Fruit fly (Drosophila melanogaster) whole organism, embryonic: ENCODE results near the gene Kdm2.

Experiments used
- Ada2b ChIP-seq: fragments of 200-800 bp; sonication (Bioruptor generic); IDR thresholded peaks from 2 replicates; pipeline ENCODE4 v1.3.6; 2022; ENCODE audit warnings: missing biosample characterization, missing genetic modification characterization
- Bdp1 ChIP-seq: fragments of 200-800 bp; sonication (Bioruptor generic); optimal IDR thresholded peaks from 3 replicates; lab custom pipeline; 2016; ENCODE audit warnings: missing biosample characterization, missing genetic modification characterization
- CG12219 ChIP-seq: fragments of 200-800 bp; sonication (Bioruptor generic); optimal IDR thresholded peaks from 3 replicates; lab custom pipeline; 2018; ENCODE audit warnings: missing biosample characterization, mild to moderate bottlenecking, missing genetic modification characterization
- CG14014 ChIP-seq: fragments of 200-800 bp; sonication (Bioruptor generic); IDR thresholded peaks from 2 replicates; pipeline ENCODE4 v1.3.6; 2022; ENCODE audit warnings: missing biosample characterization, missing genetic modification characterization
- CG1529 ChIP-seq: fragments of 200-800 bp; sonication (Bioruptor generic); optimal IDR thresholded peaks from 3 replicates; lab custom pipeline; 2018; ENCODE audit warnings: missing biosample characterization, missing genetic modification characterization
- CG1603 ChIP-seq: fragments of 200-800 bp; sonication (Bioruptor generic); optimal IDR thresholded peaks from 2 replicates; lab custom pipeline; 2019; ENCODE audit warnings: missing biosample characterization, mild to moderate bottlenecking, missing genetic modification characterization, moderate library complexity
- CG16779 ChIP-seq: fragments of 200-800 bp; sonication (Bioruptor generic); IDR thresholded peaks from 2 replicates; pipeline ENCODE4 v1.3.6; 2022; ENCODE audit warnings: missing biosample characterization, missing genetic modification characterization
- CG16815 ChIP-seq: fragments of 200-800 bp; sonication (Bioruptor generic); optimal IDR thresholded peaks from 3 replicates; lab custom pipeline; 2017; ENCODE audit warnings: missing biosample characterization, mild to moderate bottlenecking, missing genetic modification characterization
- CG17328 ChIP-seq: fragments of 200-800 bp; sonication (Bioruptor generic); IDR thresholded peaks from 2 replicates; pipeline ENCODE4 v1.3.6; 2022; ENCODE audit warnings: missing biosample characterization, missing genetic modification characterization
- CG2712 ChIP-seq: fragments of 200-800 bp; optimal IDR thresholded peaks from 3 replicates; lab custom pipeline; 2019; ENCODE audit warnings: missing biosample characterization, mild to moderate bottlenecking, missing genetic modification characterization, moderate library complexity
- CG2889 ChIP-seq: fragments of 200-800 bp; sonication (Bioruptor generic); IDR thresholded peaks from 3 replicates; pipeline ENCODE4 v1.3.6; 2022; ENCODE audit warnings: missing biosample characterization, missing genetic modification characterization
- CG31224 ChIP-seq: fragments of 200-800 bp; sonication (Bioruptor generic); IDR thresholded peaks from 2 replicates; pipeline ENCODE4 v1.3.6; 2022; ENCODE audit warnings: missing biosample characterization, missing genetic modification characterization
- CG34224 ChIP-seq: fragments of 200-800 bp; sonication (Bioruptor generic); IDR thresholded peaks from 3 replicates; pipeline ENCODE4 v1.3.6; 2022; ENCODE audit warnings: missing biosample characterization, missing genetic modification characterization; ENCODE audit not compliant: partially characterized antibody
- CG3838 ChIP-seq: fragments of 200-800 bp; sonication (Bioruptor generic); optimal IDR thresholded peaks from 3 replicates; lab custom pipeline; 2016; ENCODE audit warnings: missing biosample characterization, missing genetic modification characterization
- CG5180 ChIP-seq: fragments of 200-800 bp; sonication (Bioruptor generic); optimal IDR thresholded peaks from 3 replicates; lab custom pipeline; 2017; ENCODE audit warnings: missing biosample characterization, missing genetic modification characterization, mild to moderate bottlenecking, moderate library complexity, missing genetic modification reagents
- CG6272 ChIP-seq: fragments of 200-800 bp; sonication (Bioruptor generic); IDR thresholded peaks from 2 replicates; pipeline ENCODE4 v1.3.6; 2022; ENCODE audit warnings: missing biosample characterization, missing genetic modification characterization
- CG7963 ChIP-seq: fragments of 200-800 bp; sonication (Bioruptor generic); IDR thresholded peaks from 3 replicates; pipeline ENCODE4 v1.3.6; 2022; ENCODE audit warnings: missing biosample characterization, missing genetic modification characterization; ENCODE audit not compliant: partially characterized antibody
- CG9215 ChIP-seq: fragments of 200-800 bp; sonication (Bioruptor generic); IDR thresholded peaks from 2 replicates; pipeline ENCODE4 v1.3.6; 2022; ENCODE audit warnings: missing biosample characterization, missing genetic modification characterization
- Doc3 ChIP-seq: fragments of 200-800 bp; sonication (Bioruptor generic); IDR thresholded peaks from 3 replicates; pipeline ENCODE4 v1.3.6; 2022; ENCODE audit warnings: missing biosample characterization, missing genetic modification characterization; ENCODE audit not compliant: partially characterized antibody
- Hand ChIP-seq: fragments of 200-800 bp; sonication (Bioruptor generic); optimal IDR thresholded peaks from 2 replicates; lab custom pipeline; 2017; ENCODE audit warnings: mild to moderate bottlenecking, missing biosample characterization, missing genetic modification reagents, missing genetic modification characterization
- Hr39 ChIP-seq: fragments of >200 bp; optimal IDR thresholded peaks from 2 replicates; lab custom pipeline; 2017
- Lim3 ChIP-seq: fragments of 200-800 bp; sonication (Bioruptor generic); IDR thresholded peaks from 2 replicates; pipeline ENCODE4 v1.3.6; 2022; ENCODE audit warnings: missing biosample characterization, missing genetic modification characterization
- Mad ChIP-seq: fragments of 200-800 bp; sonication (Bioruptor generic); optimal IDR thresholded peaks from 2 replicates; lab custom pipeline; 2016; ENCODE audit warnings: missing biosample characterization, missing genetic modification characterization
- Nf-YC ChIP-seq: fragments of 200-800 bp; optimal IDR thresholded peaks from 3 replicates; lab custom pipeline; 2019; ENCODE audit warnings: missing biosample characterization, mild to moderate bottlenecking, missing genetic modification characterization, moderate library complexity
- Pdp1 ChIP-seq, 2 experiments: fragments of 200-800 bp; sonication (Bioruptor generic); optimal IDR thresholded peaks; 3 replicates each; lab custom pipeline; 2016; ENCODE audit warnings: missing biosample characterization in 2 of 2, missing genetic modification characterization in 2 of 2, mild to moderate bottlenecking in 1 of 2, moderate library complexity in 1 of 2
- Scr ChIP-seq: fragments of 200-800 bp; sonication (Bioruptor generic); IDR thresholded peaks from 2 replicates; pipeline ENCODE4 v1.3.6; 2022; ENCODE audit warnings: missing biosample characterization, missing genetic modification characterization; ENCODE audit not compliant: partially characterized antibody
- Sry-δ ChIP-seq: fragments of 200-800 bp; sonication (Bioruptor generic); optimal IDR thresholded peaks from 2 replicates; lab custom pipeline; 2016; ENCODE audit warnings: missing biosample characterization, missing genetic modification characterization
- Vsx1 ChIP-seq: fragments of 200-800 bp; sonication (Bioruptor generic); optimal IDR thresholded peaks from 2 replicates; lab custom pipeline; 2017; ENCODE audit warnings: missing biosample characterization, mild to moderate bottlenecking, missing genetic modification characterization, missing genetic modification reagents
- bbx ChIP-seq: fragments of 200-800 bp; sonication (Bioruptor generic); IDR thresholded peaks from 2 replicates; pipeline ENCODE4 v1.3.6; 2022; ENCODE audit warnings: missing biosample characterization, missing genetic modification characterization; ENCODE audit not compliant: partially characterized antibody
- crol ChIP-seq: fragments of 200-800 bp; sonication (Bioruptor generic); IDR thresholded peaks from 2 replicates; pipeline ENCODE4 v1.3.6; 2022; ENCODE audit warnings: missing biosample characterization, missing genetic modification characterization
- da ChIP-seq: fragments of 200-800 bp; sonication (Bioruptor generic); optimal IDR thresholded peaks from 2 replicates; lab custom pipeline; 2016; ENCODE audit warnings: missing biosample characterization, missing genetic modification characterization
- ems ChIP-seq: fragments of 200-800 bp; sonication (Bioruptor generic); optimal IDR thresholded peaks from 3 replicates; lab custom pipeline; 2016; ENCODE audit warnings: missing biosample characterization, missing genetic modification characterization
- gcm ChIP-seq: fragments of 200-800 bp; sonication (Bioruptor generic); optimal IDR thresholded peaks from 2 replicates; lab custom pipeline; 2019; ENCODE audit warnings: missing biosample characterization, mild to moderate bottlenecking, missing genetic modification characterization, moderate library complexity
- her ChIP-seq: fragments of 200-800 bp; sonication (Bioruptor generic); optimal IDR thresholded peaks from 2 replicates; lab custom pipeline; 2016; ENCODE audit warnings: missing biosample characterization, missing genetic modification characterization
- ind ChIP-seq: fragments of 200-800 bp; sonication (Bioruptor generic); optimal IDR thresholded peaks from 3 replicates; lab custom pipeline; 2016; ENCODE audit warnings: missing biosample characterization, missing genetic modification characterization
- insv ChIP-seq, 2 experiments: fragments of 200-800 bp; sonication (Bioruptor generic); optimal IDR thresholded peaks; 3 replicates each; lab custom pipeline; 2016 to 2018; ENCODE audit warnings: missing biosample characterization in 2 of 2, missing genetic modification characterization in 2 of 2
- jing ChIP-seq: fragments of 200-800 bp; sonication (Bioruptor generic); optimal IDR thresholded peaks from 2 replicates; lab custom pipeline; 2018; ENCODE audit warnings: missing biosample characterization, mild to moderate bottlenecking, missing genetic modification characterization
- lbe ChIP-seq: fragments of 200-800 bp; sonication (Bioruptor generic); optimal IDR thresholded peaks from 2 replicates; lab custom pipeline; 2016; ENCODE audit warnings: missing biosample characterization, mild to moderate bottlenecking, missing genetic modification characterization
- otp ChIP-seq: fragments of 200-800 bp; sonication (Bioruptor generic); IDR thresholded peaks from 3 replicates; pipeline ENCODE4, ENCODE4 v1.3.6; 2022; ENCODE audit warnings: missing biosample characterization, missing genetic modification characterization
- pan ChIP-seq, 4 experiments: fragments of >200 bp in 3 of 4; fragments of 200-800 bp in 1 of 4; sonication (Bioruptor generic) in 1 of 4; optimal IDR thresholded peaks in 3 of 4; IDR thresholded peaks in 1 of 4; 2 replicates each; pipeline versions ENCODE4 v1.3.6 to Lab custom; 2017 to 2022; ENCODE audit warnings: missing biosample characterization in 2 of 4, missing genetic modification characterization in 2 of 4, mixed read lengths in 1 of 4
- pfk ChIP-seq: fragments of 200-800 bp; sonication (Bioruptor generic); optimal IDR thresholded peaks from 2 replicates; lab custom pipeline; 2018; ENCODE audit warnings: missing biosample characterization, mild to moderate bottlenecking, missing genetic modification characterization, moderate library complexity
- pita ChIP-seq: fragments of 200-800 bp; sonication (Bioruptor generic); optimal IDR thresholded peaks from 2 replicates; lab custom pipeline; 2017; ENCODE audit warnings: missing biosample characterization, mild to moderate bottlenecking, missing genetic modification characterization
- rib ChIP-seq: fragments of 200-800 bp; sonication (Bioruptor generic); IDR thresholded peaks from 2 replicates; pipeline ENCODE4 v1.3.6; 2022; ENCODE audit warnings: missing biosample characterization, missing genetic modification characterization
- run ChIP-seq: fragments of 200-800 bp; sonication (Bioruptor generic); optimal IDR thresholded peaks from 3 replicates; lab custom pipeline; 2018; ENCODE audit warnings: missing biosample characterization, mild to moderate bottlenecking, missing genetic modification characterization
- sens ChIP-seq: fragments of 200-800 bp; sonication (Bioruptor generic); peaks from one replicate; lab custom pipeline; 2016; ENCODE audit warnings: missing biosample characterization, missing genetic modification characterization
- sens-2 ChIP-seq: fragments of 200-800 bp; sonication (Bioruptor generic); IDR thresholded peaks from 2 replicates; pipeline ENCODE4 v1.3.6; 2022; ENCODE audit warnings: missing biosample characterization, missing genetic modification characterization
- stc ChIP-seq: fragments of 200-800 bp; sonication (Bioruptor generic); IDR thresholded peaks from 2 replicates; pipeline ENCODE4 v1.3.6; 2022; ENCODE audit warnings: missing biosample characterization, missing genetic modification characterization
- vfl ChIP-seq: fragments of 200-800 bp; sonication (Bioruptor generic); optimal IDR thresholded peaks from 2 replicates; lab custom pipeline; 2016; ENCODE audit warnings: missing biosample characterization, missing genetic modification characterization
- wor ChIP-seq: fragments of 200-800 bp; sonication (Bioruptor generic); IDR thresholded peaks from 2 replicates; pipeline ENCODE4 v1.3.6; 2022; ENCODE audit warnings: missing biosample characterization, missing genetic modification characterization
- zfh1 ChIP-seq: fragments of 200-800 bp; sonication (Bioruptor generic); IDR thresholded peaks from 3 replicates; pipeline ENCODE4 v1.3.6; 2022; ENCODE audit warnings: missing biosample characterization, missing genetic modification characterization

Gene Kdm2

DNA sequence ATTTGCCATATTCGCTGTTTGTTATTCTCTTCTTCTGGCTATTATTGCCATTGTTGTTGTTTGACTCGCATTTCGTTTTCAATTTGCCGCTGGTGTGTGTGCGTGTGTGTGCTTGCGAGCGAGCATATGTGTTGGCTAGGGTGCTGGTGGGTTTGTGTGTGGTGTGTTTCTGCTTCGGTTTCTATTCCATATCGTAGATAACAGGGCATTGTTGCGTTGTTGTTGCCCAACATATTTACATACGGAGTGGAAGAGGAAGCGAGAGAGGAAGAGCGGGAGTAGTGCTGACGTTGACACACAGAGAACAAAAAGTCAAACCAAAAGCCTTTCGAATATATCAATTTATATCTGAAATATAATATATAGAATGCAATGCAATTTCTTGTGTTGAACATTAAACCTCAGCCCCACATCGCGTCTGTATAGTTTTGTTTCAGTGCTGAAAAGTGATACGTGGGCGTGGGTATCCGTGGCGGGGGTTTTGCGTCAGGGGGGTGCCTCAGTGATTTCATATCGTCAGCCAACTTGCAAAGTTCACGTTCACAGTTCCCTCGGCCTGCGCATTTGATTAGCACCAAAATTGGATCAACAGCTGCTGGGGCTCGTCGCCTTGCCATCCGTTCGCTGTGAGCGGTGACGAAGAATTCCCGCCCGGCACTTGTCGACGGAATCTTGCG lies 2.3 kb downstream of the Kdm2 start (continued):
- TF ChIP-seq Pdp1 (GFP tag; optimal IDR thresholded peaks at IDR 0.05; lab: Kevin White, UChicago), result peak in 1 of 2 experiments; percentile 77
- no peak for TF ChIP-seq bbx (GFP tag; lab: Robert Waterston, UW)
- no peak for TF ChIP-seq pfk (GFP tag; lab: Kevin White, UChicago)
- peak; percentile 1 for TF ChIP-seq Vsx1 (GFP tag; lab: Kevin White, UChicago)
- TF ChIP-seq CG16815 (GFP tag; lab: Kevin White, UChicago), result peak; percentile 49
- TF ChIP-seq pita (GFP tag; lab: Kevin White, UChicago), result no peak
- TF ChIP-seq da (GFP tag; lab: Kevin White, UChicago), result no peak
- no peak for TF ChIP-seq Sry-δ (GFP tag; lab: Kevin White, UChicago)
- peak; percentile 61 for TF ChIP-seq ind (GFP tag; lab: Kevin White, UChicago)
- TF ChIP-seq CG7963 (GFP tag; lab: Robert Waterston, UW), result no peak
- peak; percentile 71 for TF ChIP-seq vfl (GFP tag; lab: Kevin White, UChicago)
- peak; percentile 12 for TF ChIP-seq lbe (GFP tag; lab: Kevin White, UChicago)
- no peak for TF ChIP-seq rib (GFP tag; lab: Robert Waterston, UW)
- no peak for TF ChIP-seq zfh1
- TF ChIP-seq CG5180 (GFP tag; lab: Kevin White, UChicago), result peak; percentile 13
- no peak for TF ChIP-seq CG16779
- TF ChIP-seq sens (GFP tag; lab: Kevin White, UChicago), result no peak
- TF ChIP-seq Nf-YC (tag; lab: Kevin White, UChicago), result peak; percentile 76
- peak; percentile 30 for TF ChIP-seq gcm
- no peak for TF ChIP-seq CG9215 (GFP tag; lab: Robert Waterston, UW)
- TF ChIP-seq otp (GFP tag; lab: Robert Waterston, UW), result no peak
- TF ChIP-seq CG2889 (GFP tag; lab: Robert Waterston, UW), result no peak
- peak; percentile 59 for TF ChIP-seq jing (GFP tag; lab: Kevin White, UChicago)
- TF ChIP-seq wor (GFP tag; lab: Robert Waterston, UW), result no peak
- no peak for TF ChIP-seq Scr
- no peak for TF ChIP-seq CG31224 (GFP tag; lab: Robert Waterston, UW)
- peak; percentile 3 for TF ChIP-seq CG3838 (GFP tag; lab: Kevin White, UChicago)
- TF ChIP-seq ems (GFP tag; lab: Kevin White, UChicago), result no peak
- peak; percentile 64 for TF ChIP-seq CG1529 (GFP tag; lab: Kevin White, UChicago)
- TF ChIP-seq CG12219, result peak; percentile 61
- TF ChIP-seq Ada2b (GFP tag; lab: Robert Waterston, UW), result no peak
- TF ChIP-seq pan (optimal IDR thresholded peaks at IDR 0.05; lab: Kevin White, UChicago), result no peak
- no peak for TF ChIP-seq pan (GFP tag; optimal IDR thresholded peaks at IDR 0.05 in 1 of 2, IDR thresholded peaks at IDR 0.05 in 1 of 2)
- TF ChIP-seq sens-2 (GFP tag; lab: Robert Waterston, UW), result no peak
- peak; percentile 70 for TF ChIP-seq CG2712
- TF ChIP-seq run (tag; lab: Kevin White, UChicago), result no peak
- no peak for TF ChIP-seq her
- TF ChIP-seq CG34224 (GFP tag; lab: Robert Waterston, UW), result no peak
- no peak for TF ChIP-seq Bdp1 (GFP tag; lab: Kevin White, UChicago)
- TF ChIP-seq CG6272 (GFP tag; lab: Robert Waterston, UW), result peak; percentile 80
- TF ChIP-seq Hr39 (lab: Kevin White, UChicago), result no peak
- no peak for TF ChIP-seq Lim3
- peak; percentile 89 for TF ChIP-seq CG1603 (tag; lab: Kevin White, UChicago)
- TF ChIP-seq Mad (GFP tag; lab: Kevin White, UChicago), result no peak
- no peak for TF ChIP-seq stc (GFP tag; lab: Robert Waterston, UW)
- TF ChIP-seq CG17328 (GFP tag; lab: Robert Waterston, UW), result no peak
- no peak for TF ChIP-seq CG14014 (GFP tag; lab: Robert Waterston, UW)
- TF ChIP-seq Doc3 (GFP tag; lab: Robert Waterston, UW), result no peak
- TF ChIP-seq Hand (GFP tag; lab: Kevin White, UChicago), result peak; percentile 21
- no peak for TF ChIP-seq insv (GFP tag; optimal IDR thresholded peaks at IDR 0.05; lab: Kevin White, UChicago)
- TF ChIP-seq crol, result no peak
